Worm (Caenorhabditis elegans) whole organism, young adult: ENCODE data around the gene ugt-48.

Experiments
- B0261.1 ChIP-seq: sonication (generic microtip); optimal IDR thresholded peaks from 2 replicates; lab custom pipeline; 2016; ENCODE audit warnings: mild to moderate bottlenecking, missing genetic modification characterization, moderate library complexity, missing compliant biosample characterization
- B0336.3 ChIP-seq: fragments of 200-800 bp; sonication (Bioruptor generic); IDR thresholded peaks from 2 replicates; pipeline ENCODE4 v1.3.6; 2022; ENCODE audit warnings: missing genetic modification characterization, missing compliant biosample characterization
- C17E4.6 ChIP-seq: fragments of 200-800 bp; sonication (Bioruptor generic); IDR thresholded peaks from 2 replicates; pipeline ENCODE4 v1.3.6; 2022; ENCODE audit warnings: missing genetic modification reagents, missing genetic modification characterization, missing compliant biosample characterization
- F33H1.4 ChIP-seq: fragments of 200-800 bp; sonication (Bioruptor generic); IDR thresholded peaks from 2 replicates; pipeline ENCODE4 v1.3.6; 2022; ENCODE audit warnings: missing genetic modification reagents, missing genetic modification characterization, missing compliant biosample characterization
- F39B2.1 ChIP-seq: fragments of 200-800 bp; sonication (Bioruptor generic); IDR thresholded peaks from 2 replicates; pipeline ENCODE4 v1.3.6; 2022; ENCODE audit warnings: missing genetic modification reagents, missing genetic modification characterization, missing compliant biosample characterization
- F49E8.2 ChIP-seq: sonication (generic microtip); optimal IDR thresholded peaks from 3 replicates; lab custom pipeline; 2017; ENCODE audit warnings: missing genetic modification characterization, mild to moderate bottlenecking, missing compliant biosample characterization, antibody characterized with exemption, moderate library complexity; ENCODE audit not compliant: insufficient read depth
- F52B5.7 ChIP-seq: sonication (generic microtip); optimal IDR thresholded peaks from 2 replicates; lab custom pipeline; 2016; ENCODE audit warnings: mild to moderate bottlenecking, missing genetic modification characterization, missing compliant biosample characterization
- F57A8.1 ChIP-seq: fragments of 200-800 bp; sonication (Bioruptor generic); optimal IDR thresholded peaks from 2 replicates; lab custom pipeline; 2018; ENCODE audit warnings: mild to moderate bottlenecking, missing genetic modification characterization, moderate library complexity, missing compliant biosample characterization
- K11D2.4 ChIP-seq: fragments of 200-800 bp; sonication (Bioruptor generic); IDR thresholded peaks from 2 replicates; pipeline ENCODE4 v1.3.6; 2022; ENCODE audit warnings: missing genetic modification reagents, missing genetic modification characterization, missing compliant biosample characterization
- T07F8.4 ChIP-seq: sonication (generic microtip); optimal IDR thresholded peaks from 2 replicates; lab custom pipeline; 2016; ENCODE audit warnings: mild to moderate bottlenecking, missing genetic modification characterization, moderate library complexity, missing compliant biosample characterization
- Y53F4B.3 ChIP-seq: fragments of 200-800 bp; sonication (Bioruptor generic); IDR thresholded peaks from 2 replicates; pipeline ENCODE4 v1.3.6; 2022; ENCODE audit warnings: missing genetic modification reagents, missing genetic modification characterization, missing compliant biosample characterization
- Y79H2A.3 ChIP-seq: fragments of 200-800 bp; sonication (Bioruptor generic); conservative IDR thresholded peaks from 2 replicates; pipeline ENCODE4 v1.3.6; 2022; ENCODE audit warnings: missing genetic modification reagents, missing genetic modification characterization, missing compliant biosample characterization
- Y95B8A.8 ChIP-seq: fragments of 200-800 bp; sonication (Bioruptor generic); IDR thresholded peaks from 2 replicates; pipeline ENCODE4 v1.3.6; 2022; ENCODE audit warnings: missing genetic modification reagents, missing genetic modification characterization, missing compliant biosample characterization
- ama-1 ChIP-seq, 3 experiments: fragments of 150-350 bp in 1 of 3; sonication (generic microtip) in 2 of 3; optimal IDR thresholded peaks; 2 replicates each; lab custom pipeline; 2014 to 2018; ENCODE audit warnings: missing biosample characterization in 2 of 3, missing genetic modification characterization in 2 of 3, missing genetic modification reagents in 2 of 3
- aptf-2 ChIP-seq: fragments of 200-800 bp; sonication (Bioruptor generic); conservative IDR thresholded peaks from 2 replicates; pipeline ENCODE4 v1.3.6; 2022; ENCODE audit warnings: missing genetic modification reagents, missing genetic modification characterization, missing compliant biosample characterization
- athp-1 ChIP-seq: sonication (generic microtip); optimal IDR thresholded peaks from 2 replicates; lab custom pipeline; 2017; ENCODE audit warnings: mild to moderate bottlenecking, missing genetic modification characterization, missing compliant biosample characterization
- bed-1 ChIP-seq: fragments of 200-800 bp; sonication (Bioruptor generic); IDR thresholded peaks from 2 replicates; pipeline ENCODE4 v1.3.6; 2022; ENCODE audit warnings: missing genetic modification reagents, missing genetic modification characterization, missing compliant biosample characterization
- cebp-1 ChIP-seq, 2 experiments: fragments of 200-800 bp in 1 of 2; sonication (Bioruptor generic) in 1 of 2; sonication (generic microtip) in 1 of 2; IDR thresholded peaks in 1 of 2; optimal IDR thresholded peaks in 1 of 2; 2 replicates each; pipeline versions ENCODE4 v1.3.6 to Lab custom; 2017 to 2022; ENCODE audit warnings: missing compliant biosample characterization in 2 of 2, missing genetic modification characterization in 2 of 2, mild to moderate bottlenecking in 1 of 2, missing genetic modification reagents in 1 of 2, moderate library complexity in 1 of 2
- cebp-2 ChIP-seq: fragments of 200-800 bp; sonication (Bioruptor generic); IDR thresholded peaks from 2 replicates; pipeline ENCODE4 v1.3.6; 2022; ENCODE audit warnings: missing genetic modification characterization, missing compliant biosample characterization
- ceh-79 ChIP-seq: sonication (generic microtip); optimal IDR thresholded peaks from 2 replicates; lab custom pipeline; 2017; ENCODE audit warnings: mild to moderate bottlenecking, missing genetic modification characterization, missing compliant biosample characterization
- die-1 ChIP-seq: sonication (generic microtip); optimal IDR thresholded peaks from 2 replicates; lab custom pipeline; 2016; ENCODE audit warnings: missing genotype, mild to moderate bottlenecking, missing genetic modification characterization, missing compliant biosample characterization
- ets-4 ChIP-seq: fragments of 200-800 bp; sonication (Bioruptor generic); optimal IDR thresholded peaks from 2 replicates; lab custom pipeline; 2018; ENCODE audit warnings: mild to moderate bottlenecking, missing genetic modification characterization, missing compliant biosample characterization
- fkh-3 ChIP-seq: sonication (generic microtip); optimal IDR thresholded peaks from 2 replicates; lab custom pipeline; 2016; ENCODE audit warnings: mild to moderate bottlenecking, missing genetic modification characterization, missing compliant biosample characterization
- gei-17 ChIP-seq: fragments of 200-800 bp; sonication (Bioruptor generic); optimal IDR thresholded peaks from 2 replicates; lab custom pipeline; 2018; ENCODE audit warnings: mild to moderate bottlenecking, missing genetic modification characterization, missing compliant biosample characterization
- hlh-12 ChIP-seq: sonication (generic microtip); optimal IDR thresholded peaks from 2 replicates; lab custom pipeline; 2016; ENCODE audit warnings: missing genetic modification characterization, missing compliant biosample characterization
- hmg-1.2 ChIP-seq: fragments of 200-800 bp; sonication (Bioruptor generic); IDR thresholded peaks from 2 replicates; pipeline ENCODE4 v1.3.6; 2022; ENCODE audit warnings: missing genetic modification reagents, missing genetic modification characterization, missing compliant biosample characterization
- lag-1 ChIP-seq: fragments of 200-800 bp; sonication (Bioruptor generic); IDR thresholded peaks from 2 replicates; pipeline ENCODE4 v1.3.6; 2022; ENCODE audit warnings: missing genetic modification reagents, missing genetic modification characterization, missing compliant biosample characterization
- let-526 ChIP-seq: fragments of 200-800 bp; sonication (Bioruptor generic); IDR thresholded peaks from 2 replicates; pipeline ENCODE4 v1.3.6; 2022; ENCODE audit warnings: missing genetic modification reagents, missing genetic modification characterization, missing compliant biosample characterization
- let-607 ChIP-seq, 2 experiments: fragments of 200-800 bp in 1 of 2; sonication (Bioruptor generic) in 1 of 2; sonication (generic microtip) in 1 of 2; optimal IDR thresholded peaks; 2 replicates each; lab custom pipeline; 2016 to 2018; ENCODE audit warnings: mild to moderate bottlenecking in 2 of 2, missing compliant biosample characterization in 2 of 2, missing genetic modification characterization in 2 of 2, moderate library complexity in 2 of 2, missing genotype in 1 of 2
- lin-54 ChIP-seq: fragments of 200-800 bp; sonication (Bioruptor generic); optimal IDR thresholded peaks from 2 replicates; lab custom pipeline; 2018; ENCODE audit warnings: mild to moderate bottlenecking, missing genetic modification characterization, missing compliant biosample characterization
- madf-3 ChIP-seq: fragments of 200-800 bp; sonication (Bioruptor generic); IDR thresholded peaks from 2 replicates; pipeline ENCODE4 v1.3.6; 2022; ENCODE audit warnings: missing genetic modification reagents, missing genetic modification characterization, missing compliant biosample characterization
- madf-6 ChIP-seq: fragments of 200-800 bp; sonication (Bioruptor generic); IDR thresholded peaks from 2 replicates; pipeline ENCODE4 v1.3.6; 2022; ENCODE audit warnings: missing genetic modification reagents, missing genetic modification characterization, missing compliant biosample characterization
- madf-8 ChIP-seq: fragments of 200-800 bp; sonication (Bioruptor generic); conservative IDR thresholded peaks from 2 replicates; pipeline ENCODE4 v1.3.6; 2022; ENCODE audit warnings: missing genetic modification reagents, missing genetic modification characterization, missing compliant biosample characterization
- mcd-1 ChIP-seq: fragments of 200-800 bp; sonication (Bioruptor generic); IDR thresholded peaks from 2 replicates; pipeline ENCODE4 v1.3.6; 2022; ENCODE audit warnings: missing genetic modification reagents, missing genetic modification characterization, missing compliant biosample characterization
- nhr-179 ChIP-seq: sonication (generic microtip); optimal IDR thresholded peaks from 2 replicates; lab custom pipeline; 2016; ENCODE audit warnings: mild to moderate bottlenecking, missing genetic modification characterization, missing compliant biosample characterization
- nhr-80 ChIP-seq: sonication (generic microtip); optimal IDR thresholded peaks from 2 replicates; lab custom pipeline; 2016; ENCODE audit warnings: missing genetic modification characterization, missing compliant biosample characterization
- rcor-1 ChIP-seq: fragments of 200-800 bp; sonication (Bioruptor generic); IDR thresholded peaks from 2 replicates; pipeline ENCODE4 v1.3.6; 2022; ENCODE audit warnings: missing genetic modification reagents, missing genetic modification characterization, missing compliant biosample characterization
- repo-1 ChIP-seq: sonication (generic microtip); optimal IDR thresholded peaks from 2 replicates; lab custom pipeline; 2017; ENCODE audit warnings: mild to moderate bottlenecking, missing genetic modification characterization, missing compliant biosample characterization
- rpc-1 ChIP-seq, 2 experiments: fragments of 150-350 bp in 1 of 2; sonication (generic microtip) in 1 of 2; optimal IDR thresholded peaks; 2 replicates each; lab custom pipeline; 2014 to 2018; ENCODE audit warnings: missing biosample characterization in 1 of 2, missing genetic modification characterization in 1 of 2, missing genetic modification reagents in 1 of 2, missing genotype in 1 of 2
- zfh-2 ChIP-seq: fragments of 200-800 bp; sonication (Bioruptor generic); conservative IDR thresholded peaks from 2 replicates; pipeline ENCODE4 v1.3.6; 2022; ENCODE audit warnings: missing genetic modification reagents, missing genetic modification characterization, missing compliant biosample characterization
- ztf-18 ChIP-seq: sonication (generic microtip); optimal IDR thresholded peaks from 2 replicates; lab custom pipeline; 2016; ENCODE audit warnings: missing genotype, mild to moderate bottlenecking, missing genetic modification characterization, missing compliant biosample characterization
- ztf-25 ChIP-seq: fragments of 200-800 bp; sonication (Bioruptor generic); IDR thresholded peaks from 2 replicates; pipeline ENCODE4 v1.3.6; 2022; ENCODE audit warnings: missing genetic modification reagents, missing genetic modification characterization, missing compliant biosample characterization
- ztf-3 ChIP-seq: fragments of 200-800 bp; sonication (Bioruptor generic); optimal IDR thresholded peaks from 2 replicates; lab custom pipeline; 2018; ENCODE audit warnings: mild to moderate bottlenecking, missing genetic modification characterization, missing compliant biosample characterization

Gene ugt-48

ce11 chrV:5558590-5558989, 10.7 kb upstream of the ugt-48 start, which contains the start of gene glb-5 (continued):
- no peak for TF ChIP-seq repo-1

ce11 chrV:5548497-5548896, 635 bp upstream of the ugt-48 start:
- no peak for TF ChIP-seq cebp-1 (GFP tag; IDR thresholded peaks at IDR 0.05; lab: Robert Waterston, UW)
- TF ChIP-seq cebp-1 (tag; optimal IDR thresholded peaks at IDR 0.05; lab: Kevin White, UChicago): no peak
- no peak for TF ChIP-seq Y53F4B.3 (GFP tag; lab: Robert Waterston, UW)
- TF ChIP-seq madf-6 (GFP tag; lab: Robert Waterston, UW): no peak
- no peak for TF ChIP-seq ceh-79 (tag; lab: Kevin White, UChicago)
- TF ChIP-seq hlh-12 (tag; lab: Kevin White, UChicago): no peak
- TF ChIP-seq F57A8.1: no peak
- TF ChIP-seq B0261.1: no peak
- no peak for TF ChIP-seq K11D2.4 (GFP tag; lab: Robert Waterston, UW)
- no peak for TF ChIP-seq madf-3 (GFP tag; lab: Robert Waterston, UW)
- TF ChIP-seq Y95B8A.8 (GFP tag; lab: Robert Waterston, UW): no peak
- no peak for TF ChIP-seq die-1 (tag; lab: Kevin White, UChicago)
- TF ChIP-seq ets-4 (GFP tag; lab: Kevin White, UChicago): no peak
- no peak for TF ChIP-seq C17E4.6 (GFP tag; lab: Robert Waterston, UW)
- no peak for TF ChIP-seq B0336.3 (GFP tag; lab: Robert Waterston, UW)
- no peak for TF ChIP-seq ztf-25 (GFP tag; lab: Robert Waterston, UW)
- TF ChIP-seq gei-17 (GFP tag; lab: Kevin White, UChicago): no peak
- TF ChIP-seq, all 124 proteins: peak for 0

ce11 chrV:5538500-5538899, 9.4 kb downstream of the ugt-48 start, which contains the start of gene cft-1:
TSS of gene cft-1 (plus strand) at chrV:5538800.
- TF ChIP-seq F39B2.1 (GFP tag; lab: Robert Waterston, UW) (no peak), hmg-1.2 (GFP tag; lab: Robert Waterston, UW) (no peak), Y79H2A.3 (GFP tag; lab: Robert Waterston, UW) (no peak), F57A8.1 (no peak)

- TF ChIP-seq nhr-179 (no peak), zfh-2 (GFP tag; lab: Robert Waterston, UW) (no peak), fkh-3 (tag; lab: Kevin White, UChicago) (no peak), athp-1 (no peak), lin-54 (peak; percentile 58), bed-1 (GFP tag; lab: Robert Waterston, UW) (no peak), hlh-12 (tag; lab: Kevin White, UChicago) (no peak), aptf-2 (GFP tag; lab: Robert Waterston, UW) (no peak), cebp-2 (GFP tag; lab: Robert Waterston, UW) (no peak), rcor-1 (GFP tag; lab: Robert Waterston, UW) (peak; percentile 31; the same call in 1 of the 2 replicates), ztf-3 (GFP tag; lab: Kevin White, UChicago) (no peak), ztf-18 (no peak), gei-17 (GFP tag; lab: Kevin White, UChicago) (no peak), let-526 (no peak), F49E8.2 (tag; lab: Kevin White, UChicago) (peak; percentile 67), rpc-1 (optimal IDR thresholded peaks at IDR 0.05; lab: Kevin White, UChicago) (no peak), rpc-1 (tag; optimal IDR thresholded peaks at IDR 0.05; lab: Kevin White, UChicago) (no peak), nhr-80 (no peak), T07F8.4 (no peak), F33H1.4 (GFP tag; lab: Robert Waterston, UW) (peak; percentile 89), ama-1 (optimal IDR thresholded peaks at IDR 0.05; lab: Kevin White, UChicago) (no peak), ama-1 (GFP tag; optimal IDR thresholded peaks at IDR 0.05; lab: Kevin White, UChicago) (no peak), let-607 (tag; optimal IDR thresholded peaks at IDR 0.05; lab: Kevin White, UChicago) (no peak), madf-8 (GFP tag; lab: Robert Waterston, UW) (peak; percentile 86), F52B5.7 (tag; lab: Kevin White, UChicago) (no peak), mcd-1 (GFP tag; lab: Robert Waterston, UW) (no peak), lag-1 (no peak)
Measured at ce11 chrV:5536240-5536811, 11.5 kb downstream of the ugt-48 start, which contains the start of the genes cox-16 and syp-2. TSS of gene cox-16 (minus strand) at chrV:5536243. TSS of gene syp-2 (plus strand) at chrV:5536487.
